Fruit fly (Drosophila melanogaster) S2 (cell line): ENCODE measurements around the gene Gr98b.

Experiments
- CG8478 ChIP-seq: fragments of >200 bp; optimal IDR thresholded peaks from 2 replicates; lab custom pipeline; 2018
- CTCF ChIP-seq, 2 experiments: fragments of >200 bp; optimal IDR thresholded peaks; 2 replicates each; lab custom pipeline; 2018

DNA sequence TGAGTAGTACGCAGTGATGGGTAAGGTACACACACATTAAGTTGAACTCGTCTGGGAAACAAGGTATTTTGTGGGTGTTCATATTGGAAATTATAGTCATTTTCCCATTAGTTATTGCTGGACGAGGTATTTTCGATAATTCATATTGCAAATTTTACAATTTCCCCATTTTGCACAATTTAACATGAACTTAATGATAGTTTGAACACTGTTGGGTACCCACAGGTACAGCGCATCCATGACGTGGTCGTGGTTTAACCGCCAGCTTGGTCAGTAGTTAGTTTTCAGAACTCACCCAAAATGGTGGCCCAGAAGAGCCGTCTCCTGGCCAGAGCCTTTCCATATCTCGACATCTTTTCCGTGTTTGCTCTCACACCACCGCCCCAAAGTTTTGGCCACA, at the start of gene Gr98b:
- no peak for TF ChIP-seq CG8478 (lab: Kevin White, UChicago)
- TF ChIP-seq CTCF (optimal IDR thresholded peaks at IDR 0.05; lab: Kevin White, UChicago) = no peak
